Worm (Caenorhabditis elegans) whole organism, mixed stage, embryonic: ENCODE data around the gene srz-102.

ENCODE experiments used
- ceh-83 ChIP-seq: fragments of 200-800 bp; sonication (Bioruptor generic); optimal IDR thresholded peaks from 2 replicates; lab custom pipeline; 2018; ENCODE audit warnings: mild to moderate bottlenecking, missing genetic modification characterization, missing compliant biosample characterization
- ces-1 ChIP-seq: fragments of 150-350 bp; optimal IDR thresholded peaks from 2 replicates; lab custom pipeline; 2014; ENCODE audit warnings: missing biosample characterization, missing genetic modification reagents, missing genetic modification characterization
- mep-1 ChIP-seq: fragments of 150-350 bp; optimal IDR thresholded peaks from 2 replicates; lab custom pipeline; 2017; ENCODE audit warnings: missing biosample characterization, missing genetic modification reagents, missing genetic modification characterization, inconsistent platforms
- nhr-237 ChIP-seq: fragments of 150-350 bp; optimal IDR thresholded peaks from 2 replicates; lab custom pipeline; 2014; ENCODE audit warnings: missing biosample characterization, missing genetic modification characterization
- nhr-76 ChIP-seq: sonication (generic microtip); optimal IDR thresholded peaks from 2 replicates; lab custom pipeline; 2017; ENCODE audit warnings: missing biosample characterization, missing genetic modification characterization
- sem-2 ChIP-seq: fragments of 200-800 bp; sonication (Bioruptor generic); optimal IDR thresholded peaks from 2 replicates; lab custom pipeline; 2018; ENCODE audit warnings: mild to moderate bottlenecking, missing genetic modification characterization, missing compliant biosample characterization
- unc-62 ChIP-seq: fragments of 150-350 bp; optimal IDR thresholded peaks from 2 replicates; lab custom pipeline; 2014; ENCODE audit warnings: missing biosample characterization, missing genetic modification reagents, missing genetic modification characterization
- ztf-11 ChIP-seq: fragments of 150-350 bp; optimal IDR thresholded peaks from 2 replicates; lab custom pipeline; 2014; ENCODE audit warnings: missing biosample characterization, missing genetic modification characterization

ce11 chrV:16687227-16687626 is at the start of gene srz-102:
- no peak for TF ChIP-seq nhr-237 (tag; lab: Kevin White, UChicago)
- no peak for TF ChIP-seq sem-2 (GFP tag; lab: Kevin White, UChicago)
- no peak for TF ChIP-seq mep-1 (tag; lab: Kevin White, UChicago)
- no peak for TF ChIP-seq unc-62 (GFP tag; lab: Kevin White, UChicago)
- TF ChIP-seq nhr-76 (tag; lab: Kevin White, UChicago): no peak
- TF ChIP-seq ces-1 (GFP tag; lab: Kevin White, UChicago): no peak
- TF ChIP-seq ztf-11 (tag; lab: Kevin White, UChicago): no peak
- TF ChIP-seq ceh-83 (GFP tag; lab: Kevin White, UChicago): no peak
